Worm (Caenorhabditis elegans) whole organism, L4 larva: ENCODE measurements around the gene Y66H1A.5.

Experiments used
- aly-2 ChIP-seq: sonication (generic microtip); optimal IDR thresholded peaks from 2 replicates; lab custom pipeline; 2018; ENCODE audit warnings: missing biosample characterization, missing genetic modification characterization
- ces-1 ChIP-seq: fragments of 150-350 bp; sonication (generic microtip); optimal IDR thresholded peaks from 4 replicates; lab custom pipeline; 2014; ENCODE audit warnings: missing biosample characterization, missing genetic modification reagents, missing genetic modification characterization
- egl-27 ChIP-seq: sonication (generic microtip); optimal IDR thresholded peaks from 3 replicates; lab custom pipeline; 2017; ENCODE audit warnings: missing biosample characterization, missing genetic modification reagents, missing genetic modification characterization
- lsy-2 ChIP-seq, 2 experiments: fragments of 150-350 bp in 1 of 2; sonication (generic microtip) in 1 of 2; optimal IDR thresholded peaks; 2 replicates each; lab custom pipeline; 2014 to 2017; ENCODE audit warnings: missing biosample characterization in 2 of 2, missing genetic modification characterization in 2 of 2
- nhr-77 ChIP-seq: fragments of 150-350 bp; optimal IDR thresholded peaks from 2 replicates; lab custom pipeline; 2014; ENCODE audit warnings: missing biosample characterization, missing genetic modification characterization
- set-16 ChIP-seq: fragments of 200-800 bp; sonication (Bioruptor generic); IDR thresholded peaks from 2 replicates; pipeline ENCODE4 v1.3.6; 2022; ENCODE audit warnings: missing genetic modification reagents, missing genetic modification characterization, missing compliant biosample characterization
- snpc-1.2 ChIP-seq: fragments of 200-800 bp; sonication (Bioruptor generic); IDR thresholded peaks from 2 replicates; pipeline ENCODE4 v1.3.6; 2022; ENCODE audit warnings: missing genetic modification reagents, missing genetic modification characterization, missing compliant biosample characterization

DNA sequence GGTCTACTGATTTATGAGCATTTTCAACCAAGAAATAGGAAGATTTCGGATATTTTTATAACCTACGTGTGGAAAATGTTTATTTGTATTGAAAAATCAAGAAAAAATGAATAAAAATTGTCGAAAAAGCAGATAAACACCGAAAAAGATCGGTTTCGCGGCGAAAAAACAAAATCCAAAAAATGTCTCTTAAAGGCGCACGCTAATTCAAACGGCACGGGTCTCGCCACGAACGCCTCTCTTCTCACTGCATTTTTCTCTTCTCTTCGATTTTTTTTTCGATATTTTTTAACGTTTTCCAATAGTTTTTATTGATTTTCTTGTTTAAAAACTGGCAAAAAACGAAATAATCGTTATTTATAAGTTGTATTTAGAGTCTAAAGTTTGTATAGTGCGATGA lies 3.4 kb downstream of the Y66H1A.5 start:
- TF ChIP-seq lsy-2 (tag; optimal IDR thresholded peaks at IDR 0.05; lab: Kevin White, UChicago) = peak in 1 of 2 experiments; percentile 75
- no peak for TF ChIP-seq nhr-77
- no peak for TF ChIP-seq ces-1 (GFP tag; lab: Kevin White, UChicago)
- no peak for TF ChIP-seq egl-27 (tag; lab: Kevin White, UChicago)
- TF ChIP-seq snpc-1.2 (GFP tag; lab: Robert Waterston, UW) = no peak
- TF ChIP-seq aly-2 (tag; lab: Kevin White, UChicago) = no peak
- TF ChIP-seq set-16 (GFP tag; lab: Robert Waterston, UW) = no peak
